Worm (Caenorhabditis elegans): ENCODE data around the gene F16G10.7.

DNA sequence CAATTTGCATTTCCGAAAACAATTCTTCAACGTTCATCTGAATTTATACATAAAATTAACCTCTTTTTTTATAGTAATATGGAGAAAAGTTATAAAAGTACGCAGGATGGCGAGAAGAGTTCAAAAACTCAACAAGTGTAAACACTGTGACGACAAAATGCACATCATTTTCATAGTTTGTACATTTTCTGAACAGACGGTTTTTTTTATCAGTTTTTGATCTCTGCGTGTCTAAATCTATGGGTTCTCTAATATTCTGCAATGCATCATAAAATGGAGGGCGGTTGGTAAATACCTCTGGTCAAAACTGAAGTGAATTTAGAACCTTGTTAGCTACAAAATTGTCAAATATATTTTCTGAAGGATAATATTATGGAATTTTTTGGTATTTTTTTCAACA, 35.4 kb upstream of the F16G10.7 start, which contains the start of gene fbxa-4:
- TF ChIP-seq lin-13 (tag; optimal IDR thresholded peaks at IDR 0.05) (no peak), unc-120 (tag; optimal IDR thresholded peaks at IDR 0.05; ENCODE audit: poor library complexity, severe bottlenecking) (no peak)

All from whole organism, mixed stage, embryonic.